Fruit fly (Drosophila melanogaster): Measurements from ENCODE around the gene Idh3g.

dm6 chr3R:25662358-25662757, 18.3 kb upstream of the Idh3g start:
- no peak for TF ChIP-seq CG12605 (GFP tag; IDR thresholded peaks at IDR 0.05)
- no peak for TF ChIP-seq Pif1A (GFP tag; optimal IDR thresholded peaks at IDR 0.05)
- no peak for TF ChIP-seq CG8159 (tag; optimal IDR thresholded peaks at IDR 0.05)
- TF ChIP-seq Snoo (tag; optimal IDR thresholded peaks at IDR 0.05) = no peak
- TF ChIP-seq CG32121 (GFP tag; IDR thresholded peaks at IDR 0.05) = no peak
- no peak for TF ChIP-seq CG4496 (GFP tag; IDR thresholded peaks at IDR 0.05)
- TF ChIP-seq D1 (tag; optimal IDR thresholded peaks at IDR 0.05) = no peak
- TF ChIP-seq Ets98B (GFP tag; IDR thresholded peaks at IDR 0.05) = no peak; the same call in 1 of the 2 replicates
- no peak for TF ChIP-seq EcR (GFP tag; optimal IDR thresholded peaks at IDR 0.05)
